Worm (Caenorhabditis elegans) whole organism, midembryonic: Measurements from ENCODE around the gene C29E4.17.

Source experiments
- T22C8.4 ChIP-seq: fragments of 200-800 bp; sonication (Bioruptor generic); IDR thresholded peaks from 2 replicates; pipeline ENCODE4 v1.3.6; 2022; ENCODE audit warnings: missing genetic modification characterization, missing compliant biosample characterization
- cog-1 ChIP-seq: sonication (generic microtip); optimal IDR thresholded peaks from 2 replicates; lab custom pipeline; 2016; ENCODE audit warnings: missing genetic modification characterization, missing compliant biosample characterization
- flt-1 ChIP-seq: fragments of 200-800 bp; sonication (Bioruptor generic); IDR thresholded peaks from 2 replicates; pipeline ENCODE4 v1.3.6; 2022; ENCODE audit warnings: missing genetic modification characterization, missing compliant biosample characterization
- med-1 ChIP-seq: sonication (generic microtip); optimal IDR thresholded peaks from 2 replicates; lab custom pipeline; 2017; ENCODE audit warnings: missing genetic modification characterization, mild to moderate bottlenecking, missing compliant biosample characterization, antibody characterized with exemption, missing genetic modification reagents; ENCODE audit not compliant: insufficient read depth
- ref-1 ChIP-seq: fragments of 200-800 bp; sonication (Bioruptor generic); conservative IDR thresholded peaks from 2 replicates; pipeline ENCODE4 v1.3.6; 2022; ENCODE audit warnings: missing genetic modification reagents, missing genetic modification characterization, missing compliant biosample characterization
- tab-1 ChIP-seq: fragments of 200-800 bp; sonication (Bioruptor generic); IDR thresholded peaks from 2 replicates; pipeline ENCODE4 v1.3.6; 2022; ENCODE audit warnings: missing genetic modification characterization, missing compliant biosample characterization
- ztf-23 ChIP-seq: fragments of 200-800 bp; sonication (Bioruptor generic); IDR thresholded peaks from 2 replicates; pipeline ENCODE4 v1.3.6; 2022; ENCODE audit warnings: missing genetic modification reagents, missing genetic modification characterization, missing compliant biosample characterization
- ztf-29 ChIP-seq: fragments of 200-800 bp; sonication (Bioruptor generic); IDR thresholded peaks from 2 replicates; pipeline ENCODE4 v1.3.6; 2022; ENCODE audit warnings: missing genetic modification reagents, missing genetic modification characterization, missing compliant biosample characterization

DNA sequence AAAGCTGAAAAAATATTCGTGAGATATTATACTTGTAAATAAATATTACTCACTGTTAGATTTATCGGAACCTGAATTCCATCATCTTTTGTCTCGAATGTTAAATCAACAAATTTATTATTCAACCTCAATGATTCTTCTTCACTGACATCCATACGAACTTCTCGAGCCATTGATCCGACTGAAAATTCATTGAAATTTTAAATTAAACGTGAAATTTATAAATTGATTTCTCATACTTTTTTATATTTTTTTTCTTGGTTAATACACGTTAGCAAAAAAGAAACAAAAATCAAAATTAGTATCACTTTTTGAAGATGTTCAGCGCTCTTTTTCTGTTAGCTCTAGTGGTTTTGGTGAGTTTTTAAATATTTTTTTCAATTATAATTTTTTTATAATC is 2.5 kb upstream of the C29E4.17 start, which contains the start of gene C29E4.14:
- TF ChIP-seq flt-1 (GFP tag; lab: Robert Waterston, UW) (no peak), tab-1 (GFP tag; lab: Robert Waterston, UW) (no peak), cog-1 (tag; lab: Kevin White, UChicago) (no peak), med-1 (no peak), ref-1 (GFP tag; lab: Robert Waterston, UW) (no peak), ztf-29 (GFP tag; lab: Robert Waterston, UW) (no peak), T22C8.4 (GFP tag; lab: Robert Waterston, UW) (no peak), ztf-23 (GFP tag; lab: Robert Waterston, UW) (no peak)
